Worm (Caenorhabditis elegans) whole organism, L1 larva: ENCODE measurements around the gene lgc-57.

Experiments
- C16A3.4 ChIP-seq: fragments of 150-350 bp; optimal IDR thresholded peaks from 2 replicates; lab custom pipeline; 2014; ENCODE audit warnings: missing biosample characterization, missing genetic modification characterization
- Y116A8C.19 ChIP-seq: sonication (generic microtip); optimal IDR thresholded peaks from 2 replicates; lab custom pipeline; 2016; ENCODE audit warnings: missing compliant biosample characterization, missing genetic modification characterization, borderline replicate concordance
- aha-1 ChIP-seq: fragments of 150-350 bp; optimal IDR thresholded peaks from 2 replicates; lab custom pipeline; 2014; ENCODE audit warnings: missing biosample characterization, missing genetic modification characterization
- blmp-1 ChIP-seq: fragments of 150-350 bp; optimal IDR thresholded peaks from 2 replicates; lab custom pipeline; 2014; ENCODE audit warnings: missing biosample characterization, missing genetic modification characterization
- ceh-63 ChIP-seq: fragments of 200-800 bp; sonication (Bioruptor generic); optimal IDR thresholded peaks from 2 replicates; lab custom pipeline; 2018; ENCODE audit warnings: mild to moderate bottlenecking, missing genetic modification characterization, missing compliant biosample characterization
- ceh-90 ChIP-seq: sonication (generic microtip); optimal IDR thresholded peaks from 2 replicates; lab custom pipeline; 2016; ENCODE audit warnings: missing genetic modification characterization, missing compliant biosample characterization
- dpl-1 ChIP-seq, 3 experiments: fragments of 150-350 bp in 2 of 3; sonication (generic microtip) in 1 of 3; optimal IDR thresholded peaks; 2 replicates each; lab custom pipeline; 2014 to 2017; ENCODE audit warnings: missing biosample characterization in 3 of 3, missing genetic modification characterization in 3 of 3, missing genetic modification reagents in 3 of 3
- efl-1 ChIP-seq, 4 experiments: fragments of 150-350 bp; optimal IDR thresholded peaks in 3 of 4; peaks in 1 of 4; 1 replicate in 1 of 4; 2 replicates in 3 of 4; lab custom pipeline; 2014; ENCODE audit warnings: missing biosample characterization in 2 of 4, missing genetic modification characterization in 2 of 4, missing genetic modification reagents in 2 of 4
- ets-5 ChIP-seq: fragments of 200-800 bp; sonication (Bioruptor generic); IDR thresholded peaks from 2 replicates; pipeline ENCODE4 v1.3.6; 2022; ENCODE audit warnings: missing genetic modification characterization, missing compliant biosample characterization
- hlh-4 ChIP-seq: sonication (generic microtip); optimal IDR thresholded peaks from 2 replicates; lab custom pipeline; 2016; ENCODE audit warnings: mild to moderate bottlenecking, missing genetic modification characterization, missing compliant biosample characterization
- hpl-2 ChIP-seq: fragments of 150-350 bp; optimal IDR thresholded peaks from 2 replicates; lab custom pipeline; 2014; ENCODE audit warnings: missing biosample characterization, missing genetic modification reagents, missing genetic modification characterization
- isw-1 ChIP-seq: fragments of 200-800 bp; sonication (Bioruptor generic); IDR thresholded peaks from 2 replicates; pipeline ENCODE4 v1.3.6; 2022; ENCODE audit warnings: missing genetic modification characterization, missing compliant biosample characterization
- lin-13 ChIP-seq: fragments of 150-350 bp; optimal IDR thresholded peaks from 2 replicates; lab custom pipeline; 2014; ENCODE audit warnings: missing biosample characterization, missing genetic modification reagents, missing genetic modification characterization
- lin-15B ChIP-seq: fragments of 150-350 bp; sonication (generic microtip); optimal IDR thresholded peaks from 3 replicates; lab custom pipeline; 2014; ENCODE audit warnings: missing biosample characterization, missing genetic modification characterization
- lin-35 ChIP-seq, 2 experiments: fragments of 150-350 bp; optimal IDR thresholded peaks; 2 replicates each; lab custom pipeline; 2014; ENCODE audit warnings: missing biosample characterization in 2 of 2, missing genetic modification characterization in 2 of 2, missing genetic modification reagents in 2 of 2
- lin-39 ChIP-seq: fragments of 150-350 bp; optimal IDR thresholded peaks from 2 replicates; lab custom pipeline; 2014; ENCODE audit warnings: missing biosample characterization, missing genetic modification reagents, missing genetic modification characterization
- lsy-2 ChIP-seq, 2 experiments: fragments of 150-350 bp; optimal IDR thresholded peaks; 2 replicates each; lab custom pipeline; 2014; ENCODE audit warnings: missing biosample characterization in 2 of 2, missing genetic modification characterization in 2 of 2
- mep-1 ChIP-seq: fragments of 150-350 bp; optimal IDR thresholded peaks from 2 replicates; lab custom pipeline; 2014; ENCODE audit warnings: missing biosample characterization, missing genetic modification characterization
- nhr-11 ChIP-seq: fragments of 150-350 bp; optimal IDR thresholded peaks from 2 replicates; lab custom pipeline; 2014; ENCODE audit warnings: missing biosample characterization, missing genetic modification characterization
- nhr-20 ChIP-seq: sonication (generic microtip); optimal IDR thresholded peaks from 2 replicates; lab custom pipeline; 2016; ENCODE audit warnings: mild to moderate bottlenecking, missing genetic modification characterization, missing compliant biosample characterization
- nhr-47 ChIP-seq: sonication (generic microtip); optimal IDR thresholded peaks from 2 replicates; lab custom pipeline; 2016; ENCODE audit warnings: mild to moderate bottlenecking, missing genetic modification characterization, moderate library complexity, missing compliant biosample characterization
- nhr-76 ChIP-seq: sonication (generic microtip); optimal IDR thresholded peaks from 2 replicates; lab custom pipeline; 2017; ENCODE audit warnings: missing biosample characterization, missing genetic modification characterization
- nhr-85 ChIP-seq: sonication (generic microtip); peaks from one replicate; lab custom pipeline; 2016; ENCODE audit warnings: missing genetic modification characterization, inconsistent platforms, missing compliant biosample characterization
- pqm-1 ChIP-seq: sonication (generic microtip); optimal IDR thresholded peaks from 3 replicates; lab custom pipeline; 2017; ENCODE audit warnings: missing biosample characterization, missing genetic modification characterization
- rnt-1 ChIP-seq: sonication (generic microtip); optimal IDR thresholded peaks from 2 replicates; lab custom pipeline; 2016; ENCODE audit warnings: mild to moderate bottlenecking, missing genetic modification characterization, moderate library complexity, missing compliant biosample characterization
- unc-30 ChIP-seq: sonication (generic microtip); optimal IDR thresholded peaks from 2 replicates; lab custom pipeline; 2017; ENCODE audit warnings: missing biosample characterization, missing genetic modification characterization
- vab-15 ChIP-seq: sonication (generic microtip); optimal IDR thresholded peaks from 2 replicates; lab custom pipeline; 2017; ENCODE audit warnings: missing genotype, mild to moderate bottlenecking, missing genetic modification characterization, missing compliant biosample characterization
- xbp-1 ChIP-seq: sonication (generic microtip); optimal IDR thresholded peaks from 2 replicates; lab custom pipeline; 2016; ENCODE audit warnings: missing genetic modification characterization, missing compliant biosample characterization
- zip-4 ChIP-seq: fragments of 200-800 bp; sonication (Bioruptor generic); optimal IDR thresholded peaks from 2 replicates; lab custom pipeline; 2018; ENCODE audit warnings: mild to moderate bottlenecking, missing genetic modification characterization, moderate library complexity, missing compliant biosample characterization

The lgc-57 gene

ce11 chrII:10658576-10659256, 36.1 kb upstream of the lgc-57 start, which contains the start of the genes snu-13 and rsp-7 (continued):
- TF ChIP-seq mep-1 (peak; percentile 81), isw-1 (GFP tag; lab: Robert Waterston, UW) (peak; percentile 16)

- TF ChIP-seq lin-35 (GFP tag; optimal IDR thresholded peaks at IDR 0.05; lab: Kevin White, UChicago) (no peak), vab-15 (no peak), hlh-4 (tag; lab: Kevin White, UChicago) (no peak), efl-1 (optimal IDR thresholded peaks at IDR 0.05; lab: Kevin White, UChicago) (no peak), efl-1 (GFP tag; optimal IDR thresholded peaks at IDR 0.05 in 1 of 2; lab: Kevin White, UChicago) (peak in 1 of 2 experiments; percentile 51), unc-30 (no peak), nhr-11 (tag; lab: Kevin White, UChicago) (no peak), zip-4 (GFP tag; lab: Kevin White, UChicago) (no peak)
These were observed 35.2 kb upstream of the lgc-57 start for ce11 chrII:10659585-10659984.

ce11 chrII:10660892-10661291, 33.9 kb upstream of the lgc-57 start, which contains the start of gene marc-2:
Gene marc-2, minus strand, starts transcription at chrII:10660992.
- peak; percentile 10 for TF ChIP-seq nhr-85 (tag; lab: Kevin White, UChicago)
- TF ChIP-seq ceh-90 (tag; lab: Kevin White, UChicago) = no peak

DNA sequence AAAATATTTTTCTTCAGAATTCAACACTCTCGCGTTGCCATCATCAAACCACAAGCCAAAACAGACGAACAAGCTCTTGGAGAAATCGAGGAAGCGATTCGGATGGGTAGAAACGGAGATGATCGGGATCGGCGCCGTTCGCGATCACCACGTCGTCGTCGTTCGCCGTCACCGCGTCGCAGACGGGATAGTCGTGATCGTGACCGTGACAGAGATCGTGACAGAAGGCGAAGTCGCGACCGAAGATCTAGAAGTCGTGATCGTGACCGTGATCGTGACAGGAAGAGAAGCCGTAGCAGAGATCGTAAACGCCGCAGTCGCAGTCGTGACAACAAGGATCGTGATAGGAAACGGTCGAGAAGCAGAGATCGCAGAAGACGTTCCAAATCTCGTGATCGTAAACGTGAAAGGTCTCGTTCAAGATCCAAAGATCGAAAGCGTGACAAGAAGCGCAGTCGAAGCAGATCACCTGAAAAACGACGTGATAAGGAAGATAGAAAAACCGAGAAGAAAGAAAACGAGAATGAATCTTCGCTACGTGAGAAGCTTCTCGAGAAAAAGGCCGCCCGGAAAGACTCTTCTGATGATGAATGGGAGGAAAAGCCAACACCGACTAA, 33.3 kb upstream of the lgc-57 start:
- TF ChIP-seq nhr-47 (tag; lab: Kevin White, UChicago) (no peak), nhr-20 (no peak), lin-13 (no peak), xbp-1 (no peak), aha-1 (tag; lab: Kevin White, UChicago) (no peak), ceh-63 (no peak), blmp-1 (tag; lab: Kevin White, UChicago) (peak; percentile 14), Y116A8C.19 (tag; lab: Kevin White, UChicago) (no peak), unc-30 (no peak), nhr-76 (no peak), ets-5 (GFP tag; lab: Robert Waterston, UW) (0 out of 2 replicates have a peak, but pooled peaks have one; percentile 67)

ce11 chrII:10662279-10662678, 32.5 kb upstream of the lgc-57 start:
- TF ChIP-seq efl-1 (optimal IDR thresholded peaks at IDR 0.05; lab: Kevin White, UChicago) (no peak), efl-1 (GFP tag; optimal IDR thresholded peaks at IDR 0.05 in 1 of 2; lab: Kevin White, UChicago) (peak in 1 of 2 experiments; percentile 75), hpl-2 (GFP tag; lab: Kevin White, UChicago) (no peak)

DNA sequence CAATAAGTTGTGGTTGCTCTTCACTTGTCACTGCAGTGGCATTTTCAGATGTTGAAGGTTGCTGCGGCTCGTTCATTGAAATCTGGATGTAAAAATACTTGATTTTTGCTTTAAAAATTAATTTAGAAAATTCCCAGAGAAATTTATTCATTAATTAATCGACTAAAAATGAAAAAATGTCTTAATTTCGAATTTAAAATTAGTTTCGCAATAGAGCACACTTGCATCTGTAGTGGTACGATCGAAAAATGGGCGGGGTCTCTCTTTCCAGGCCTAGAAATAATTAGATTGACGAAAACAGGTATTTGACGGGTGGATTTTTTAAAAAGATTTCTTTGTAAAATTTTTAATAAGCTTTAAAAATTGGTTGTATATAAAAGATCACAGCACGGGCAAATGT, 32.1 kb upstream of the lgc-57 start, which contains the start of gene D2089.8:
TSS of gene D2089.8 (minus strand) at position 84 of the 400 bp plus-strand sequence.
- TF ChIP-seq lsy-2 (tag; optimal IDR thresholded peaks at IDR 0.05; lab: Kevin White, UChicago) = peak in 1 of 2 experiments; percentile 48
- peak; percentile 17 for TF ChIP-seq blmp-1 (tag; lab: Kevin White, UChicago)
- TF ChIP-seq C16A3.4 (tag; lab: Kevin White, UChicago) = peak; percentile 12
- no peak for TF ChIP-seq lin-39
- peak in 1 of 2 experiments; percentile 43 for TF ChIP-seq lin-35 (GFP tag; optimal IDR thresholded peaks at IDR 0.05; lab: Kevin White, UChicago)
- TF ChIP-seq mep-1 = peak; percentile 38
- no peak for TF ChIP-seq ceh-63
- TF ChIP-seq lin-15B (tag; lab: Kevin White, UChicago) = no peak
- TF ChIP-seq efl-1 (optimal IDR thresholded peaks at IDR 0.05; lab: Kevin White, UChicago) = peak in 1 of 2 experiments; percentile 21
- TF ChIP-seq efl-1 (GFP tag; optimal IDR thresholded peaks at IDR 0.05 in 1 of 2; lab: Kevin White, UChicago) = peak; percentile 19 to 39
- TF ChIP-seq dpl-1 (GFP tag; optimal IDR thresholded peaks at IDR 0.05; lab: Kevin White, UChicago) = peak in 2 of 3 experiments; percentile 9 to 55

DNA sequence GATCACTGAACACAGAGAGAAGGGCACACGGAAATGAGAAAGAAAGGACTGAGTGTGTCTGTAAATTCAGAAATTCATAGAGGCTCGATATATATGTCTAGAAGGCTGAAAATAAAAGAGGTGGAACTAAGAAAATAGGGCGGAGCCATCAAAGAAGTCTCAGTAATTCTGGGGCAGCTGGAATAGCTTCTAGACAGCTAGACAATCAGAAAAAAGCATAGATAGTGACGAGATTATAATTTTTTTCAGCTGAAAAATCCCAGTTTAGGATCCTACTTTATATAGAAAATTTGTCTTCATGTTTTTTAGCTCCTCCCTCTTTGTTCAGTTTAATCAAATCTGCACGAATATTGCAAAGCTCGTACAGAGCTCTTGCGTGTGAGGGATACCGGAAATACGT, 29.8 kb upstream of the lgc-57 start, which contains the start of gene D2089.3:
TSS of gene D2089.3 (minus strand) at position 101 of the 400 bp plus-strand sequence.
- TF ChIP-seq nhr-20 = no peak
- no peak for TF ChIP-seq rnt-1 (tag; lab: Kevin White, UChicago)
- no peak for TF ChIP-seq lsy-2 (tag; optimal IDR thresholded peaks at IDR 0.05; lab: Kevin White, UChicago)
- no peak for TF ChIP-seq pqm-1 (tag; lab: Kevin White, UChicago)
